Fruit fly (Drosophila melanogaster) whole organism, embryonic: ENCODE results near the gene serp.

Source experiments
- Asciz ChIP-seq: fragments of 200-800 bp; sonication (Bioruptor generic); optimal IDR thresholded peaks from 2 replicates; lab custom pipeline; 2017; ENCODE audit warnings: missing biosample characterization, mild to moderate bottlenecking, missing genetic modification characterization, missing genetic modification reagents
- Atf6 ChIP-seq: fragments of 200-800 bp; sonication (Bioruptor generic); IDR thresholded peaks from 2 replicates; pipeline ENCODE4 v1.3.6; 2022; ENCODE audit warnings: missing biosample characterization, missing genetic modification characterization
- Blimp-1 ChIP-seq: fragments of 200-800 bp; sonication (Bioruptor generic); optimal IDR thresholded peaks from 3 replicates; lab custom pipeline; 2018; ENCODE audit warnings: missing biosample characterization, missing genetic modification characterization, mild to moderate bottlenecking, moderate library complexity, missing genetic modification reagents
- CG11456 ChIP-seq: fragments of 200-800 bp; sonication (Bioruptor generic); IDR thresholded peaks from 3 replicates; pipeline ENCODE4 v1.3.6; 2022; ENCODE audit warnings: missing biosample characterization, missing genetic modification characterization
- CG12942 ChIP-seq: fragments of 200-800 bp; sonication (Bioruptor generic); optimal IDR thresholded peaks from 3 replicates; lab custom pipeline; 2016; ENCODE audit warnings: missing biosample characterization, missing genetic modification characterization
- CG14014 ChIP-seq: fragments of 200-800 bp; sonication (Bioruptor generic); IDR thresholded peaks from 2 replicates; pipeline ENCODE4 v1.3.6; 2022; ENCODE audit warnings: missing biosample characterization, missing genetic modification characterization
- CG17359 ChIP-seq: fragments of 200-800 bp; sonication (Bioruptor generic); optimal IDR thresholded peaks from 3 replicates; lab custom pipeline; 2018; ENCODE audit warnings: missing biosample characterization, mild to moderate bottlenecking, missing genetic modification characterization, moderate library complexity
- CG2129 ChIP-seq: fragments of 200-800 bp; sonication (Bioruptor generic); IDR thresholded peaks from 2 replicates; pipeline ENCODE4 v1.3.6; 2022; ENCODE audit warnings: missing biosample characterization, missing genetic modification characterization; ENCODE audit not compliant: partially characterized antibody
- CG2202 ChIP-seq: fragments of 200-800 bp; sonication (Bioruptor generic); optimal IDR thresholded peaks from 2 replicates; lab custom pipeline; 2018; ENCODE audit warnings: missing biosample characterization, mild to moderate bottlenecking, missing genetic modification characterization
- CG30403 ChIP-seq: fragments of 200-800 bp; sonication (Bioruptor generic); optimal IDR thresholded peaks from 3 replicates; lab custom pipeline; 2016; ENCODE audit warnings: missing biosample characterization, missing genetic modification characterization
- CG30431 ChIP-seq: fragments of 200-800 bp; sonication (Bioruptor generic); optimal IDR thresholded peaks from 2 replicates; lab custom pipeline; 2017; ENCODE audit warnings: missing biosample characterization, missing genetic modification characterization
- CG32767 ChIP-seq: fragments of 200-800 bp; sonication (Bioruptor generic); IDR thresholded peaks from 2 replicates; pipeline ENCODE4 v1.3.6; 2022; ENCODE audit warnings: missing biosample characterization, missing genetic modification characterization
- CG32772 ChIP-seq: fragments of 200-800 bp; sonication (Bioruptor generic); IDR thresholded peaks from 2 replicates; pipeline ENCODE4 v1.3.6; 2022; ENCODE audit warnings: missing biosample characterization, missing genetic modification characterization
- CG3995 ChIP-seq: fragments of 200-800 bp; sonication (Bioruptor generic); optimal IDR thresholded peaks from 3 replicates; lab custom pipeline; 2016; ENCODE audit warnings: missing biosample characterization, missing genetic modification characterization
- CG42726 ChIP-seq: fragments of 200-800 bp; sonication (Bioruptor generic); IDR thresholded peaks from 2 replicates; pipeline ENCODE4 v1.3.6; 2022; ENCODE audit warnings: missing biosample characterization, missing genetic modification characterization; ENCODE audit not compliant: partially characterized antibody
- CG7556 ChIP-seq: fragments of 200-800 bp; sonication (Bioruptor generic); optimal IDR thresholded peaks from 2 replicates; lab custom pipeline; 2017; ENCODE audit warnings: missing biosample characterization, mild to moderate bottlenecking, missing genetic modification characterization
- CG8281 ChIP-seq: fragments of 200-800 bp; sonication (Bioruptor generic); optimal IDR thresholded peaks from 2 replicates; lab custom pipeline; 2018; ENCODE audit warnings: missing biosample characterization, mild to moderate bottlenecking, missing genetic modification characterization, moderate library complexity
- CG9437 ChIP-seq: fragments of 200-800 bp; sonication (Bioruptor generic); optimal IDR thresholded peaks from 2 replicates; lab custom pipeline; 2018; ENCODE audit warnings: missing biosample characterization, mild to moderate bottlenecking, missing genetic modification characterization
- CrebB ChIP-seq: fragments of 200-800 bp; sonication (Bioruptor generic); optimal IDR thresholded peaks from 3 replicates; lab custom pipeline; 2018; ENCODE audit warnings: missing biosample characterization, mild to moderate bottlenecking, missing genetic modification characterization
- D ChIP-seq, 2 experiments: fragments of 200-800 bp in 1 of 2; fragments of >200 bp in 1 of 2; sonication (Bioruptor generic) in 1 of 2; optimal IDR thresholded peaks; 2 replicates in 1 of 2; 3 replicates in 1 of 2; lab custom pipeline; 2017; ENCODE audit warnings: mild to moderate bottlenecking in 1 of 2, missing biosample characterization in 1 of 2, missing genetic modification characterization in 1 of 2, missing genetic modification reagents in 1 of 2
- Dip3 ChIP-seq: fragments of 200-800 bp; sonication (Bioruptor generic); optimal IDR thresholded peaks from 3 replicates; lab custom pipeline; 2016; ENCODE audit warnings: missing biosample characterization, missing genetic modification characterization
- Hr3 ChIP-seq: fragments of 200-800 bp; sonication (Bioruptor generic); optimal IDR thresholded peaks from 3 replicates; lab custom pipeline; 2016; ENCODE audit warnings: missing biosample characterization, missing genetic modification characterization
- MBD-R2 ChIP-seq: fragments of 200-800 bp; sonication (Bioruptor generic); IDR thresholded peaks from 2 replicates; pipeline ENCODE4 v1.3.6; 2022; ENCODE audit warnings: missing biosample characterization, missing genetic modification characterization
- Mad ChIP-seq: fragments of 200-800 bp; sonication (Bioruptor generic); optimal IDR thresholded peaks from 2 replicates; lab custom pipeline; 2016; ENCODE audit warnings: missing biosample characterization, missing genetic modification characterization
- Mrtf ChIP-seq: fragments of 200-800 bp; sonication (Bioruptor generic); IDR thresholded peaks from 3 replicates; pipeline ENCODE4 v1.3.6; 2022; ENCODE audit warnings: missing biosample characterization, missing genetic modification characterization
- Optix ChIP-seq: fragments of 200-800 bp; sonication (Bioruptor generic); IDR thresholded peaks from 3 replicates; pipeline ENCODE4 v1.3.6; 2022; ENCODE audit warnings: missing biosample characterization, missing genetic modification characterization
- Pdp1 ChIP-seq, 2 experiments: fragments of 200-800 bp; sonication (Bioruptor generic); optimal IDR thresholded peaks; 3 replicates each; lab custom pipeline; 2016; ENCODE audit warnings: missing biosample characterization in 2 of 2, missing genetic modification characterization in 2 of 2, mild to moderate bottlenecking in 1 of 2, moderate library complexity in 1 of 2
- Ssrp ChIP-seq: fragments of 200-800 bp; sonication (Bioruptor generic); optimal IDR thresholded peaks from 2 replicates; lab custom pipeline; 2018; ENCODE audit warnings: missing biosample characterization, mild to moderate bottlenecking, missing genetic modification characterization, moderate library complexity
- ato ChIP-seq: fragments of 200-800 bp; sonication (Bioruptor generic); IDR thresholded peaks from 2 replicates; pipeline ENCODE4 v1.3.6; 2022; ENCODE audit warnings: missing biosample characterization, missing genetic modification characterization; ENCODE audit not compliant: partially characterized antibody
- bowl ChIP-seq: fragments of 200-800 bp; sonication (Bioruptor generic); IDR thresholded peaks from 2 replicates; pipeline ENCODE4 v1.3.6; 2022; ENCODE audit warnings: missing biosample characterization, missing genetic modification characterization
- cwo ChIP-seq: fragments of 200-800 bp; sonication (Bioruptor generic); optimal IDR thresholded peaks from 3 replicates; lab custom pipeline; 2017; ENCODE audit warnings: missing biosample characterization, missing genetic modification characterization, mild to moderate bottlenecking, moderate library complexity, missing genetic modification reagents
- dan ChIP-seq: fragments of 200-800 bp; sonication (Bioruptor generic); IDR thresholded peaks from 2 replicates; pipeline ENCODE4 v1.3.6; 2022; ENCODE audit warnings: missing biosample characterization, missing genetic modification characterization
- dati ChIP-seq: fragments of 200-800 bp; sonication (Bioruptor generic); IDR thresholded peaks from 2 replicates; pipeline ENCODE4 v1.3.6; 2022; ENCODE audit warnings: missing biosample characterization, missing genetic modification characterization
- dpn ChIP-seq, 2 experiments: fragments of 200-800 bp; sonication (Bioruptor generic); optimal IDR thresholded peaks; 3 replicates each; lab custom pipeline; 2016; ENCODE audit warnings: missing biosample characterization in 2 of 2, missing genetic modification characterization in 2 of 2
- grn ChIP-seq: fragments of 200-800 bp; sonication (Bioruptor generic); optimal IDR thresholded peaks from 3 replicates; lab custom pipeline; 2017; ENCODE audit warnings: missing biosample characterization, missing genetic modification characterization
- h ChIP-seq: fragments of >200 bp; optimal IDR thresholded peaks from 2 replicates; lab custom pipeline; 2017
- mam ChIP-seq: fragments of 200-800 bp; sonication (Bioruptor generic); optimal IDR thresholded peaks from 3 replicates; lab custom pipeline; 2016; ENCODE audit warnings: missing biosample characterization, missing genetic modification characterization
- nerfin-1 ChIP-seq: fragments of 200-800 bp; sonication (Bioruptor generic); optimal IDR thresholded peaks from 3 replicates; lab custom pipeline; 2019; ENCODE audit warnings: missing biosample characterization, mild to moderate bottlenecking, missing genetic modification characterization, moderate library complexity
- nmo ChIP-seq: fragments of 200-800 bp; sonication (Bioruptor generic); optimal IDR thresholded peaks from 2 replicates; lab custom pipeline; 2018; ENCODE audit warnings: missing biosample characterization, mild to moderate bottlenecking, missing genetic modification characterization, moderate library complexity
- oc ChIP-seq: fragments of 200-800 bp; sonication (Bioruptor generic); optimal IDR thresholded peaks from 2 replicates; lab custom pipeline; 2018; ENCODE audit warnings: missing biosample characterization, mild to moderate bottlenecking, missing genetic modification characterization, moderate library complexity
- pho ChIP-seq: fragments of 200-800 bp; sonication (Bioruptor generic); optimal IDR thresholded peaks from 2 replicates; lab custom pipeline; 2016; ENCODE audit warnings: missing biosample characterization, missing genetic modification characterization
- pum ChIP-seq: fragments of 200-800 bp; sonication (Bioruptor generic); optimal IDR thresholded peaks from 2 replicates; lab custom pipeline; 2016; ENCODE audit warnings: missing biosample characterization, missing genetic modification characterization
- sc ChIP-seq, 3 experiments: fragments of >200 bp in 2 of 3; fragments of 200-800 bp in 1 of 3; sonication (Bioruptor generic) in 1 of 3; optimal IDR thresholded peaks; 2 replicates in 2 of 3; 3 replicates in 1 of 3; lab custom pipeline; 2017; ENCODE audit warnings: mild to moderate bottlenecking in 1 of 3, missing biosample characterization in 1 of 3, missing genetic modification characterization in 1 of 3, missing genetic modification reagents in 1 of 3
- scrt ChIP-seq: fragments of 200-800 bp; sonication (Bioruptor generic); optimal IDR thresholded peaks from 2 replicates; lab custom pipeline; 2018; ENCODE audit warnings: missing biosample characterization, mild to moderate bottlenecking, missing genetic modification characterization, moderate library complexity
- sens ChIP-seq: fragments of 200-800 bp; sonication (Bioruptor generic); peaks from one replicate; lab custom pipeline; 2016; ENCODE audit warnings: missing biosample characterization, missing genetic modification characterization
- slp2 ChIP-seq: fragments of 200-800 bp; sonication (Bioruptor generic); optimal IDR thresholded peaks from 2 replicates; lab custom pipeline; 2016; ENCODE audit warnings: missing biosample characterization, missing genetic modification characterization
- tap ChIP-seq: fragments of 200-800 bp; optimal IDR thresholded peaks from 3 replicates; lab custom pipeline; 2019; ENCODE audit warnings: missing biosample characterization, mild to moderate bottlenecking, missing genetic modification characterization, moderate library complexity
- tin ChIP-seq: fragments of 200-800 bp; sonication (Bioruptor generic); optimal IDR thresholded peaks from 3 replicates; lab custom pipeline; 2016; ENCODE audit warnings: missing biosample characterization, missing genetic modification characterization
- vvl ChIP-seq: fragments of 200-800 bp; sonication (Bioruptor generic); IDR thresholded peaks from 2 replicates; pipeline ENCODE4 v1.3.6; 2022; ENCODE audit warnings: missing biosample characterization, missing genetic modification characterization
- wor ChIP-seq: fragments of 200-800 bp; sonication (Bioruptor generic); IDR thresholded peaks from 2 replicates; pipeline ENCODE4 v1.3.6; 2022; ENCODE audit warnings: missing biosample characterization, missing genetic modification characterization

The serp gene

dm6 chr3L:19670492-19670891, 37.3 kb downstream of the serp start (continued):
- TF ChIP-seq CG30431 (GFP tag; lab: Kevin White, UChicago) (no peak), nmo (GFP tag; lab: Kevin White, UChicago) (peak; percentile 49), bowl (GFP tag; lab: Robert Waterston, UW) (no peak), dati (0 out of 2 replicates have a peak, but pooled peaks have one; percentile 24), Ssrp (tag; lab: Kevin White, UChicago) (peak; percentile 35), sens (peak; percentile 66), D (optimal IDR thresholded peaks at IDR 0.05; lab: Kevin White, UChicago) (no peak), D (GFP tag; optimal IDR thresholded peaks at IDR 0.05; lab: Kevin White, UChicago) (peak; percentile 53), CG12942 (GFP tag; lab: Kevin White, UChicago) (peak; percentile 9), Hr3 (GFP tag; lab: Kevin White, UChicago) (peak; percentile 22), Asciz (GFP tag; lab: Kevin White, UChicago) (no peak), CG32767 (GFP tag; lab: Robert Waterston, UW) (no peak), CG8281 (tag; lab: Kevin White, UChicago) (no peak), CG2129 (no peak), CG3995 (no peak), Pdp1 (GFP tag; optimal IDR thresholded peaks at IDR 0.05; lab: Kevin White, UChicago) (no peak), pum (GFP tag; lab: Kevin White, UChicago) (no peak), oc (tag; lab: Kevin White, UChicago) (no peak), tin (GFP tag; lab: Kevin White, UChicago) (peak; percentile 44), CG17359 (tag; lab: Kevin White, UChicago) (peak; percentile 37), CG14014 (GFP tag; lab: Robert Waterston, UW) (no peak), CG30403 (GFP tag; lab: Kevin White, UChicago) (peak; percentile 23), CG32772 (GFP tag; lab: Robert Waterston, UW) (peak; percentile 57), CG9437 (GFP tag; lab: Kevin White, UChicago) (no peak), Atf6 (GFP tag; lab: Robert Waterston, UW) (no peak), nerfin-1 (no peak), CG2202 (tag; lab: Kevin White, UChicago) (no peak), ato (no peak), dan (0 out of 2 replicates have a peak, but pooled peaks have one; percentile 9), vvl (GFP tag; lab: Robert Waterston, UW) (peak; percentile 42), Blimp-1 (GFP tag; lab: Kevin White, UChicago) (peak; percentile 68), MBD-R2 (no peak), grn (GFP tag; lab: Kevin White, UChicago) (no peak), slp2 (no peak), Mad (GFP tag; lab: Kevin White, UChicago) (no peak), pho (GFP tag; lab: Kevin White, UChicago) (no peak), Dip3 (GFP tag; lab: Kevin White, UChicago) (no peak), CG7556 (GFP tag; lab: Kevin White, UChicago) (peak; percentile 18), mam (GFP tag; lab: Kevin White, UChicago) (no peak), tap (tag; lab: Kevin White, UChicago) (peak; percentile 13), Mrtf (GFP tag; lab: Robert Waterston, UW) (peak; percentile 41; the same call in 1 of the 3 replicates), scrt (GFP tag; lab: Kevin White, UChicago) (no peak), dpn (GFP tag; optimal IDR thresholded peaks at IDR 0.05; lab: Kevin White, UChicago) (no peak), CG11456 (GFP tag; lab: Robert Waterston, UW) (no peak), Optix (GFP tag; lab: Robert Waterston, UW) (no peak), CrebB (tag; lab: Kevin White, UChicago) (no peak), CG42726 (GFP tag; lab: Robert Waterston, UW) (no peak), sc (optimal IDR thresholded peaks at IDR 0.05; lab: Kevin White, UChicago) (no peak), sc (GFP tag; optimal IDR thresholded peaks at IDR 0.05; lab: Kevin White, UChicago) (peak; percentile 34), wor (peak; percentile 38; the same call in 1 of the 2 replicates), h (lab: Kevin White, UChicago) (no peak), cwo (GFP tag; lab: Kevin White, UChicago) (no peak)
